Worm (Caenorhabditis elegans) whole organism, L2 larva: Measurements from ENCODE around the gene Y69A2AR.24.

Experiments used
- R02D3.7 ChIP-seq: fragments of 150-350 bp; optimal IDR thresholded peaks from 2 replicates; lab custom pipeline; 2014; ENCODE audit warnings: missing biosample characterization, missing genetic modification characterization
- aly-2 ChIP-seq: fragments of 150-350 bp; optimal IDR thresholded peaks from 2 replicates; lab custom pipeline; 2014; ENCODE audit warnings: missing biosample characterization, missing genetic modification characterization
- mbf-1 ChIP-seq: sonication (generic microtip); optimal IDR thresholded peaks from 2 replicates; lab custom pipeline; 2017; ENCODE audit warnings: missing biosample characterization, missing genetic modification characterization

ce11 chrIV:2549542-2549941, 14.3 kb downstream of the Y69A2AR.24 start:
- TF ChIP-seq mbf-1 (tag; lab: Kevin White, UChicago) (no peak), R02D3.7 (no peak), aly-2 (tag; lab: Kevin White, UChicago) (no peak)
